Fruit fly (Drosophila melanogaster) whole organism, embryonic: ENCODE data around the gene CG16790.

Experiments
- Aef1 ChIP-seq: fragments of 200-800 bp; sonication (Bioruptor generic); IDR thresholded peaks from 3 replicates; pipeline ENCODE4 v1.3.6; 2022; ENCODE audit warnings: missing biosample characterization, missing genetic modification characterization
- Bdp1 ChIP-seq: fragments of 200-800 bp; sonication (Bioruptor generic); optimal IDR thresholded peaks from 3 replicates; lab custom pipeline; 2016; ENCODE audit warnings: missing biosample characterization, missing genetic modification characterization
- CG10321 ChIP-seq: fragments of 200-800 bp; sonication (Bioruptor generic); IDR thresholded peaks from 2 replicates; pipeline ENCODE4 v1.3.6; 2022; ENCODE audit warnings: missing biosample characterization, missing genetic modification characterization
- CG10979 ChIP-seq: fragments of 200-800 bp; sonication (Bioruptor generic); optimal IDR thresholded peaks from 2 replicates; lab custom pipeline; 2018; ENCODE audit warnings: missing biosample characterization, mild to moderate bottlenecking, missing genetic modification characterization, moderate library complexity
- CG11456 ChIP-seq: fragments of 200-800 bp; sonication (Bioruptor generic); IDR thresholded peaks from 3 replicates; pipeline ENCODE4 v1.3.6; 2022; ENCODE audit warnings: missing biosample characterization, missing genetic modification characterization
- CG11696 ChIP-seq: fragments of 200-800 bp; sonication (Bioruptor generic); IDR thresholded peaks from 2 replicates; pipeline ENCODE4 v1.3.6; 2022; ENCODE audit warnings: missing biosample characterization, missing genetic modification characterization
- CG13775 ChIP-seq: fragments of 200-800 bp; sonication (Bioruptor generic); optimal IDR thresholded peaks from 3 replicates; lab custom pipeline; 2017; ENCODE audit warnings: missing biosample characterization, mild to moderate bottlenecking, missing genetic modification characterization
- CG14667 ChIP-seq: fragments of 200-800 bp; sonication (Bioruptor generic); IDR thresholded peaks from 2 replicates; pipeline ENCODE4 v1.3.6; 2022; ENCODE audit warnings: missing biosample characterization, missing genetic modification characterization
- CG14965 ChIP-seq: fragments of 200-800 bp; sonication (Bioruptor generic); optimal IDR thresholded peaks from 2 replicates; lab custom pipeline; 2016; ENCODE audit warnings: missing biosample characterization, missing genetic modification characterization, borderline replicate concordance
- CG18262 ChIP-seq: fragments of 200-800 bp; optimal IDR thresholded peaks from 3 replicates; lab custom pipeline; 2019; ENCODE audit warnings: missing biosample characterization, mild to moderate bottlenecking, missing genetic modification characterization, moderate library complexity
- CG2129 ChIP-seq: fragments of 200-800 bp; sonication (Bioruptor generic); IDR thresholded peaks from 2 replicates; pipeline ENCODE4 v1.3.6; 2022; ENCODE audit warnings: missing biosample characterization, missing genetic modification characterization; ENCODE audit not compliant: partially characterized antibody
- CG31365 ChIP-seq: fragments of 200-800 bp; sonication (Bioruptor generic); optimal IDR thresholded peaks from 2 replicates; lab custom pipeline; 2018; ENCODE audit warnings: missing biosample characterization, mild to moderate bottlenecking, missing genetic modification characterization
- CG31388 ChIP-seq: fragments of 200-800 bp; sonication (Bioruptor generic); optimal IDR thresholded peaks from 2 replicates; lab custom pipeline; 2016; ENCODE audit warnings: missing biosample characterization, missing genetic modification characterization
- CG6683 ChIP-seq: fragments of 200-800 bp; sonication (Bioruptor generic); optimal IDR thresholded peaks from 2 replicates; lab custom pipeline; 2017; ENCODE audit warnings: missing biosample characterization, mild to moderate bottlenecking, missing genetic modification characterization, missing genetic modification reagents
- CG6813 ChIP-seq: fragments of 200-800 bp; sonication (Bioruptor generic); optimal IDR thresholded peaks from 2 replicates; lab custom pipeline; 2017; ENCODE audit warnings: missing biosample characterization, missing genetic modification characterization, mild to moderate bottlenecking, moderate library complexity, missing genetic modification reagents
- CG7786 ChIP-seq: fragments of 200-800 bp; sonication (Bioruptor generic); optimal IDR thresholded peaks from 2 replicates; lab custom pipeline; 2016; ENCODE audit warnings: missing biosample characterization, missing genetic modification characterization
- CG7963 ChIP-seq: fragments of 200-800 bp; sonication (Bioruptor generic); IDR thresholded peaks from 3 replicates; pipeline ENCODE4 v1.3.6; 2022; ENCODE audit warnings: missing biosample characterization, missing genetic modification characterization; ENCODE audit not compliant: partially characterized antibody
- CG9437 ChIP-seq: fragments of 200-800 bp; sonication (Bioruptor generic); optimal IDR thresholded peaks from 2 replicates; lab custom pipeline; 2018; ENCODE audit warnings: missing biosample characterization, mild to moderate bottlenecking, missing genetic modification characterization
- CG9727 ChIP-seq: fragments of 200-800 bp; sonication (Bioruptor generic); optimal IDR thresholded peaks from 3 replicates; lab custom pipeline; 2017; ENCODE audit warnings: missing biosample characterization, mild to moderate bottlenecking, missing genetic modification characterization
- CoRest ChIP-seq: fragments of 200-800 bp; sonication (Bioruptor generic); optimal IDR thresholded peaks from 3 replicates; lab custom pipeline; 2018; ENCODE audit warnings: missing biosample characterization, mild to moderate bottlenecking, missing genetic modification characterization, moderate library complexity
- Dfd ChIP-seq, 2 experiments: fragments of >200 bp; optimal IDR thresholded peaks; 2 replicates each; lab custom pipeline; 2017; ENCODE audit warnings: missing biosample characterization in 2 of 2, missing genetic modification characterization in 2 of 2
- Doc2 ChIP-seq: fragments of 200-800 bp; sonication (Bioruptor generic); IDR thresholded peaks from 2 replicates; pipeline ENCODE4 v1.3.6; 2022; ENCODE audit warnings: missing biosample characterization, missing genetic modification characterization
- Drgx ChIP-seq: fragments of 200-800 bp; sonication (Bioruptor generic); IDR thresholded peaks from 2 replicates; pipeline ENCODE4 v1.3.6; 2022; ENCODE audit warnings: missing biosample characterization, missing genetic modification characterization
- Fer3 ChIP-seq: fragments of 200-800 bp; sonication (Bioruptor generic); optimal IDR thresholded peaks from 2 replicates; lab custom pipeline; 2018; ENCODE audit warnings: missing biosample characterization, mild to moderate bottlenecking, missing genetic modification characterization, moderate library complexity
- Hey ChIP-seq: fragments of 200-800 bp; sonication (Bioruptor generic); optimal IDR thresholded peaks from 3 replicates; lab custom pipeline; 2018; ENCODE audit warnings: missing biosample characterization, mild to moderate bottlenecking, missing genetic modification characterization
- HmgZ ChIP-seq: fragments of 200-800 bp; sonication (Bioruptor generic); optimal IDR thresholded peaks from 2 replicates; lab custom pipeline; 2018; ENCODE audit warnings: missing biosample characterization, mild to moderate bottlenecking, missing genetic modification characterization
- Hr39 ChIP-seq: fragments of >200 bp; optimal IDR thresholded peaks from 2 replicates; lab custom pipeline; 2017
- Kr ChIP-seq: fragments of 200-800 bp; sonication (Bioruptor generic); optimal IDR thresholded peaks from 2 replicates; lab custom pipeline; 2017; ENCODE audit warnings: missing biosample characterization, mild to moderate bottlenecking, missing genetic modification characterization
- Meics ChIP-seq: fragments of 200-800 bp; sonication (Bioruptor generic); optimal IDR thresholded peaks from 2 replicates; lab custom pipeline; 2017; ENCODE audit warnings: missing biosample characterization, mild to moderate bottlenecking, missing genetic modification characterization
- Nf-YC ChIP-seq: fragments of 200-800 bp; optimal IDR thresholded peaks from 3 replicates; lab custom pipeline; 2019; ENCODE audit warnings: missing biosample characterization, mild to moderate bottlenecking, missing genetic modification characterization, moderate library complexity
- Rfx ChIP-seq: fragments of 200-800 bp; sonication (Bioruptor generic); IDR thresholded peaks from 2 replicates; pipeline ENCODE4 v1.3.6; 2022; ENCODE audit warnings: missing biosample characterization, missing genetic modification characterization
- Tbp ChIP-seq: fragments of >200 bp; optimal IDR thresholded peaks from 2 replicates; lab custom pipeline; 2018; ENCODE audit warnings: missing biosample characterization, missing genetic modification characterization
- Xbp1 ChIP-seq: fragments of 200-800 bp; sonication (Bioruptor generic); optimal IDR thresholded peaks from 3 replicates; lab custom pipeline; 2016; ENCODE audit warnings: missing biosample characterization, mild to moderate bottlenecking, missing genetic modification characterization
- az2 ChIP-seq: fragments of 200-800 bp; sonication (Bioruptor generic); optimal IDR thresholded peaks from 3 replicates; lab custom pipeline; 2016; ENCODE audit warnings: missing biosample characterization, missing genetic modification characterization
- bcd ChIP-seq: fragments of 200-800 bp; sonication (Bioruptor generic); optimal IDR thresholded peaks from 2 replicates; lab custom pipeline; 2017; ENCODE audit warnings: missing biosample characterization, mild to moderate bottlenecking, missing genetic modification characterization
- ci ChIP-seq: fragments of 200-800 bp; sonication (Bioruptor generic); IDR thresholded peaks from 3 replicates; pipeline ENCODE4 v1.3.6; 2022; ENCODE audit warnings: missing biosample characterization, missing genetic modification characterization
- esg ChIP-seq: fragments of 200-800 bp; sonication (Bioruptor generic); conservative IDR thresholded peaks from 2 replicates; pipeline ENCODE4 v1.3.6; 2022; ENCODE audit warnings: missing biosample characterization, missing genetic modification characterization
- gro ChIP-seq: fragments of 200-800 bp; sonication (Bioruptor generic); optimal IDR thresholded peaks from 2 replicates; lab custom pipeline; 2016; ENCODE audit warnings: missing biosample characterization, missing genetic modification characterization
- insv ChIP-seq, 2 experiments: fragments of 200-800 bp; sonication (Bioruptor generic); optimal IDR thresholded peaks; 3 replicates each; lab custom pipeline; 2016 to 2018; ENCODE audit warnings: missing biosample characterization in 2 of 2, missing genetic modification characterization in 2 of 2
- lola ChIP-seq, 3 experiments: fragments of >200 bp in 2 of 3; fragments of 200-800 bp in 1 of 3; sonication (Bioruptor generic) in 1 of 3; optimal IDR thresholded peaks; 2 replicates each; lab custom pipeline; 2017 to 2019; ENCODE audit warnings: missing biosample characterization in 3 of 3, missing genetic modification characterization in 3 of 3, mild to moderate bottlenecking in 1 of 3, moderate library complexity in 1 of 3
- peb ChIP-seq: fragments of 200-800 bp; sonication (Bioruptor generic); IDR thresholded peaks from 2 replicates; pipeline ENCODE4 v1.3.6; 2022; ENCODE audit warnings: missing biosample characterization, missing genetic modification characterization
- pfk ChIP-seq: fragments of 200-800 bp; sonication (Bioruptor generic); optimal IDR thresholded peaks from 2 replicates; lab custom pipeline; 2018; ENCODE audit warnings: missing biosample characterization, mild to moderate bottlenecking, missing genetic modification characterization, moderate library complexity
- pita ChIP-seq: fragments of 200-800 bp; sonication (Bioruptor generic); optimal IDR thresholded peaks from 2 replicates; lab custom pipeline; 2017; ENCODE audit warnings: missing biosample characterization, mild to moderate bottlenecking, missing genetic modification characterization
- pnt ChIP-seq: fragments of 200-800 bp; sonication (Bioruptor generic); optimal IDR thresholded peaks from 3 replicates; lab custom pipeline; 2016; ENCODE audit warnings: missing biosample characterization, missing genetic modification characterization
- pum ChIP-seq: fragments of 200-800 bp; sonication (Bioruptor generic); optimal IDR thresholded peaks from 2 replicates; lab custom pipeline; 2016; ENCODE audit warnings: missing biosample characterization, missing genetic modification characterization
- sc ChIP-seq, 3 experiments: fragments of >200 bp in 2 of 3; fragments of 200-800 bp in 1 of 3; sonication (Bioruptor generic) in 1 of 3; optimal IDR thresholded peaks; 2 replicates in 2 of 3; 3 replicates in 1 of 3; lab custom pipeline; 2017; ENCODE audit warnings: mild to moderate bottlenecking in 1 of 3, missing biosample characterization in 1 of 3, missing genetic modification characterization in 1 of 3, missing genetic modification reagents in 1 of 3
- sens ChIP-seq: fragments of 200-800 bp; sonication (Bioruptor generic); peaks from one replicate; lab custom pipeline; 2016; ENCODE audit warnings: missing biosample characterization, missing genetic modification characterization
- tup ChIP-seq: fragments of 200-800 bp; sonication (Bioruptor generic); optimal IDR thresholded peaks from 2 replicates; lab custom pipeline; 2016; ENCODE audit warnings: missing biosample characterization, mild to moderate bottlenecking, missing genetic modification characterization, moderate library complexity
- vvl ChIP-seq: fragments of 200-800 bp; sonication (Bioruptor generic); IDR thresholded peaks from 2 replicates; pipeline ENCODE4 v1.3.6; 2022; ENCODE audit warnings: missing biosample characterization, missing genetic modification characterization
- zen ChIP-seq: fragments of 200-800 bp; sonication (Bioruptor generic); optimal IDR thresholded peaks from 3 replicates; lab custom pipeline; 2018; ENCODE audit warnings: missing biosample characterization, mild to moderate bottlenecking, missing genetic modification characterization, moderate library complexity

Gene CG16790

dm6 chr3R:9586663-9587248, 16.7 kb upstream of the CG16790 start, which contains the start of gene P58IPK (continued):
- TF ChIP-seq Doc2 (GFP tag; lab: Robert Waterston, UW) (no peak), ci (GFP tag; lab: Robert Waterston, UW) (peak; percentile 66; the same call in 2 of the 3 replicates), Aef1 (GFP tag; lab: Robert Waterston, UW) (peak; percentile 32; the same call in 2 of the 3 replicates), insv (GFP tag; optimal IDR thresholded peaks at IDR 0.05; lab: Kevin White, UChicago) (no peak), sens (GFP tag; lab: Kevin White, UChicago) (peak; percentile 91), tup (GFP tag; lab: Kevin White, UChicago) (no peak), CG10321 (GFP tag; lab: Robert Waterston, UW) (no peak), pum (GFP tag; lab: Kevin White, UChicago) (peak; percentile 67), Kr (GFP tag; lab: Kevin White, UChicago) (no peak), gro (peak; percentile 82), CG6683 (no peak), CG9437 (peak; percentile 26), peb (GFP tag; lab: Robert Waterston, UW) (0 out of 2 replicates have a peak, but pooled peaks have one; percentile 20), esg (GFP tag; lab: Robert Waterston, UW) (peak; percentile 53; the same call in 1 of the 2 replicates), CG31388 (no peak), pita (no peak), CG7786 (peak; percentile 76), CG13775 (GFP tag; lab: Kevin White, UChicago) (peak; percentile 36), Rfx (GFP tag; lab: Robert Waterston, UW) (peak; percentile 89), CG18262 (tag; lab: Kevin White, UChicago) (peak; percentile 35), Bdp1 (GFP tag; lab: Kevin White, UChicago) (peak; percentile 69), Hr39 (lab: Kevin White, UChicago) (no peak), CG7963 (GFP tag; lab: Robert Waterston, UW) (peak; percentile 90), CG9727 (peak; percentile 48), HmgZ (tag; lab: Kevin White, UChicago) (peak; percentile 91), CG14667 (GFP tag; lab: Robert Waterston, UW) (peak; percentile 56), lola (GFP tag; optimal IDR thresholded peaks at IDR 0.05; lab: Kevin White, UChicago) (peak in 1 of 3 experiments; percentile 46), CG10979 (tag; lab: Kevin White, UChicago) (peak; percentile 32), CG14965 (GFP tag; lab: Kevin White, UChicago) (no peak), Nf-YC (tag; lab: Kevin White, UChicago) (peak; percentile 41), Meics (GFP tag; lab: Kevin White, UChicago) (peak; percentile 56), Tbp (GFP tag; lab: Kevin White, UChicago) (no peak), Drgx (GFP tag; lab: Robert Waterston, UW) (peak; percentile 16; the same call in 1 of the 2 replicates), CG6813 (no peak), CG2129 (GFP tag; lab: Robert Waterston, UW) (peak; percentile 83), CG11456 (GFP tag; lab: Robert Waterston, UW) (peak; percentile 85; the same call in 2 of the 3 replicates), sc (optimal IDR thresholded peaks at IDR 0.05; lab: Kevin White, UChicago) (no peak), sc (GFP tag; optimal IDR thresholded peaks at IDR 0.05; lab: Kevin White, UChicago) (no peak), pnt (GFP tag; lab: Kevin White, UChicago) (peak; percentile 54), pfk (GFP tag; lab: Kevin White, UChicago) (no peak), zen (tag; lab: Kevin White, UChicago) (no peak), az2 (peak; percentile 64), CoRest (tag; lab: Kevin White, UChicago) (peak; percentile 74), Dfd (GFP tag; optimal IDR thresholded peaks at IDR 0.05; lab: Kevin White, UChicago) (no peak), bcd (GFP tag; lab: Kevin White, UChicago) (peak; percentile 58), CG11696 (no peak), Hey (tag; lab: Kevin White, UChicago) (no peak), Fer3 (tag; lab: Kevin White, UChicago) (peak; percentile 45), vvl (peak; percentile 81), CG31365 (tag; lab: Kevin White, UChicago) (no peak), Xbp1 (GFP tag; lab: Kevin White, UChicago) (peak; percentile 98)
